Fruit fly (Drosophila melanogaster): ENCODE data around the gene CG44013.

- no peak for TF ChIP-seq kay (GFP tag; ENCODE audit: borderline replicate concordance)
- peak; percentile 89 for TF ChIP-seq cic (GFP tag; optimal IDR thresholded peaks at IDR 0.05)
- no peak for TF ChIP-seq cnc (optimal IDR thresholded peaks at IDR 0.05)
- no peak for TF ChIP-seq CG5204 (GFP tag; optimal IDR thresholded peaks at IDR 0.05)
- TF ChIP-seq ovo (GFP tag; optimal IDR thresholded peaks at IDR 0.05) = no peak
- no peak for TF ChIP-seq Crg-1 (GFP tag; optimal IDR thresholded peaks at IDR 0.05)
Measured at dm6 chr3R:15547226-15547625, 37.5 kb upstream of the CG44013 start.
